Worm (Caenorhabditis elegans): ENCODE data around the gene dos-2.

- no peak for TF ChIP-seq lim-7 (GFP tag; IDR thresholded peaks at IDR 0.05)
- no peak for TF ChIP-seq nhr-11 (tag; optimal IDR thresholded peaks at IDR 0.05)
- no peak for TF ChIP-seq dmd-8 (GFP tag; IDR thresholded peaks at IDR 0.05)
- TF ChIP-seq unc-39 (tag; optimal IDR thresholded peaks at IDR 0.05) = no peak
- TF ChIP-seq ceh-44 (GFP tag; IDR thresholded peaks at IDR 0.05) = no peak
- TF ChIP-seq mes-2 (tag; optimal IDR thresholded peaks at IDR 0.05; ENCODE audit: poor library complexity, severe bottlenecking) = no peak
- TF ChIP-seq zip-2 (tag; optimal IDR thresholded peaks at IDR 0.05) = no peak
- TF ChIP-seq daf-12 (tag; optimal IDR thresholded peaks at IDR 0.05) = no peak
- TF ChIP-seq dpl-1 (GFP tag; optimal IDR thresholded peaks at IDR 0.05) = no peak
- no peak for TF ChIP-seq php-3 (GFP tag; IDR thresholded peaks at IDR 0.05)
- no peak for TF ChIP-seq mxl-2 (GFP tag; conservative IDR thresholded peaks at IDR 0.05)
- TF ChIP-seq R02D3.7 (tag; optimal IDR thresholded peaks at IDR 0.05) = no peak
- TF ChIP-seq nhr-6 (tag; optimal IDR thresholded peaks at IDR 0.05) = no peak
Measured at ce11 chrII:3968808-3969207, 7.2 kb upstream of the dos-2 start.
